Worm (Caenorhabditis elegans): ENCODE results near the gene D1086.6.

DNA sequence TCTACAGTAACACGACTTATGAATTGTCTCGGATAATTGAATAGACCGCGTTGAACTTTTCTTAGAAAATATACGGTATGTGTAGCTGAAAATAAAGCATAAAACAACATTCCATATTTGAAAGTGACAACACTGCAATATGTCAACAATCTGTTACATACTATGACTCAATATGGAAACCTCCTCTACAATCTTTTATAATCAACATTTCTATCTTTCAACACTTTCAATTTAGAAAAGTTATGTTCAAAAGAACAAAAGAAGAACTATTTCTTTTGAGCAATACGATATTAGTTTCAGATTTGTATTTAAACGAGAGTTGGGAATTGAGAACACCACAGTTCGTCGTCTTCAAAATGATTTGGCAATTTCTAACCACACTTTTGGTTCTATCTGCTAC, 2.9 kb downstream of the D1086.6 start, which contains the start of gene D1086.10:
- TF ChIP-seq K02D7.2 (tag; optimal IDR thresholded peaks at IDR 0.05) (no peak), pax-1 (tag; optimal IDR thresholded peaks at IDR 0.05) (no peak), ahr-1 (tag; optimal IDR thresholded peaks at IDR 0.05) (no peak), hlh-8 (tag; optimal IDR thresholded peaks at IDR 0.05) (no peak), dve-1 (tag; optimal IDR thresholded peaks at IDR 0.05) (no peak), pha-4 (tag; optimal IDR thresholded peaks at IDR 0.05) (no peak), ceh-19 (GFP tag; optimal IDR thresholded peaks at IDR 0.05) (no peak), lin-11 (tag; optimal IDR thresholded peaks at IDR 0.05) (no peak), elt-4 (tag; optimal IDR thresholded peaks at IDR 0.05) (no peak), fkh-10 (GFP tag; optimal IDR thresholded peaks at IDR 0.05) (no peak), elt-2 (tag; optimal IDR thresholded peaks at IDR 0.05) (no peak)

All from whole organism, late embryonic.